Fruit fly (Drosophila melanogaster) whole organism, embryonic: ENCODE measurements around the gene Acn.
A peak's percentile ranks its signal among the peaks of the same experiment; 100 is the strongest.

ENCODE experiments used
- Atf3 ChIP-seq: fragments of 200-800 bp; sonication (Bioruptor generic); optimal IDR thresholded peaks from 3 replicates; lab custom pipeline; 2016; ENCODE audit warnings: missing biosample characterization, missing genetic modification characterization
- Bdp1 ChIP-seq: fragments of 200-800 bp; sonication (Bioruptor generic); optimal IDR thresholded peaks from 3 replicates; lab custom pipeline; 2016; ENCODE audit warnings: missing biosample characterization, missing genetic modification characterization
- Bgb ChIP-seq: fragments of 200-800 bp; sonication (Bioruptor generic); IDR thresholded peaks from 2 replicates; pipeline ENCODE4 v1.3.6; 2022; ENCODE audit warnings: missing biosample characterization, missing genetic modification characterization; ENCODE audit not compliant: partially characterized antibody
- BtbVII ChIP-seq: fragments of 200-800 bp; sonication (Bioruptor generic); optimal IDR thresholded peaks from 3 replicates; lab custom pipeline; 2017; ENCODE audit warnings: missing biosample characterization, mild to moderate bottlenecking, missing genetic modification characterization
- CG10274 ChIP-seq: fragments of 200-800 bp; sonication (Bioruptor generic); optimal IDR thresholded peaks from 3 replicates; lab custom pipeline; 2017; ENCODE audit warnings: missing biosample characterization, mild to moderate bottlenecking, missing genetic modification characterization
- CG10321 ChIP-seq: fragments of 200-800 bp; sonication (Bioruptor generic); IDR thresholded peaks from 2 replicates; pipeline ENCODE4 v1.3.6; 2022; ENCODE audit warnings: missing biosample characterization, missing genetic modification characterization
- CG10462 ChIP-seq: fragments of 200-800 bp; sonication (Bioruptor generic); optimal IDR thresholded peaks from 2 replicates; lab custom pipeline; 2016; ENCODE audit warnings: missing biosample characterization, missing genetic modification characterization
- CG10959 ChIP-seq: fragments of 200-800 bp; sonication (Bioruptor generic); IDR thresholded peaks from 2 replicates; pipeline ENCODE4 v1.3.6; 2022; ENCODE audit warnings: missing biosample characterization, missing genetic modification characterization
- CG11247 ChIP-seq: fragments of 200-800 bp; sonication (Bioruptor generic); IDR thresholded peaks from 2 replicates; pipeline ENCODE4 v1.3.6; 2022; ENCODE audit warnings: missing biosample characterization, missing genetic modification characterization
- CG11560 ChIP-seq: fragments of 200-800 bp; sonication (Bioruptor generic); IDR thresholded peaks from 3 replicates; pipeline ENCODE4 v1.3.6; 2022; ENCODE audit warnings: missing biosample characterization, missing genetic modification characterization
- CG12155 ChIP-seq: fragments of 200-800 bp; sonication (Bioruptor generic); optimal IDR thresholded peaks from 3 replicates; lab custom pipeline; 2016; ENCODE audit warnings: missing biosample characterization, missing genetic modification characterization
- CG1233 ChIP-seq: fragments of 200-800 bp; sonication (Bioruptor generic); optimal IDR thresholded peaks from 4 replicates; lab custom pipeline; 2018; ENCODE audit warnings: missing biosample characterization, mild to moderate bottlenecking, missing genetic modification characterization
- CG13424 ChIP-seq: fragments of 200-800 bp; sonication (Bioruptor generic); optimal IDR thresholded peaks from 2 replicates; lab custom pipeline; 2019; ENCODE audit warnings: missing biosample characterization, mild to moderate bottlenecking, missing genetic modification characterization, moderate library complexity
- CG14050 ChIP-seq: fragments of 200-800 bp; sonication (Bioruptor generic); IDR thresholded peaks from 3 replicates; pipeline ENCODE4 v1.3.6; 2022; ENCODE audit warnings: missing biosample characterization, missing genetic modification characterization
- CG17186 ChIP-seq: fragments of 200-800 bp; sonication (Bioruptor generic); optimal IDR thresholded peaks from 3 replicates; lab custom pipeline; 2017; ENCODE audit warnings: missing biosample characterization, missing genetic modification reagents, missing genetic modification characterization
- CG17385 ChIP-seq: fragments of 200-800 bp; sonication (Bioruptor generic); optimal IDR thresholded peaks from 3 replicates; lab custom pipeline; 2018; ENCODE audit warnings: missing biosample characterization, mild to moderate bottlenecking, missing genetic modification characterization
- CG18262 ChIP-seq: fragments of 200-800 bp; optimal IDR thresholded peaks from 3 replicates; lab custom pipeline; 2019; ENCODE audit warnings: missing biosample characterization, mild to moderate bottlenecking, missing genetic modification characterization, moderate library complexity
- CG2120 ChIP-seq: fragments of 200-800 bp; sonication (Bioruptor generic); optimal IDR thresholded peaks from 3 replicates; lab custom pipeline; 2016; ENCODE audit warnings: missing biosample characterization, missing genetic modification characterization
- CG2875 ChIP-seq: fragments of 200-800 bp; sonication (Bioruptor generic); optimal IDR thresholded peaks from 2 replicates; lab custom pipeline; 2017; ENCODE audit warnings: missing biosample characterization, mild to moderate bottlenecking, missing genetic modification characterization, missing genetic modification reagents
- CG31388 ChIP-seq: fragments of 200-800 bp; sonication (Bioruptor generic); optimal IDR thresholded peaks from 2 replicates; lab custom pipeline; 2016; ENCODE audit warnings: missing biosample characterization, missing genetic modification characterization
- CG33213 ChIP-seq: fragments of 200-800 bp; sonication (Bioruptor generic); optimal IDR thresholded peaks from 3 replicates; lab custom pipeline; 2016; ENCODE audit warnings: missing biosample characterization, missing genetic modification characterization
- CG33557 ChIP-seq: fragments of 200-800 bp; sonication (Bioruptor generic); optimal IDR thresholded peaks from 2 replicates; lab custom pipeline; 2019; ENCODE audit warnings: missing biosample characterization, mild to moderate bottlenecking, missing genetic modification characterization, moderate library complexity
- CG43689 ChIP-seq: fragments of 200-800 bp; sonication (Bioruptor generic); IDR thresholded peaks from 2 replicates; pipeline ENCODE4 v1.3.6; 2022; ENCODE audit warnings: missing biosample characterization, missing genetic modification characterization
- CG7372 ChIP-seq: fragments of 200-800 bp; sonication (Bioruptor generic); IDR thresholded peaks from 2 replicates; pipeline ENCODE4 v1.3.6; 2022; ENCODE audit warnings: missing biosample characterization, missing genetic modification characterization
- CG7987 ChIP-seq: fragments of 200-800 bp; sonication (Bioruptor generic); optimal IDR thresholded peaks from 2 replicates; lab custom pipeline; 2018; ENCODE audit warnings: missing biosample characterization, mild to moderate bottlenecking, missing genetic modification characterization, moderate library complexity
- CrebB ChIP-seq: fragments of 200-800 bp; sonication (Bioruptor generic); optimal IDR thresholded peaks from 3 replicates; lab custom pipeline; 2018; ENCODE audit warnings: missing biosample characterization, mild to moderate bottlenecking, missing genetic modification characterization
- D ChIP-seq, 2 experiments: fragments of 200-800 bp in 1 of 2; fragments of >200 bp in 1 of 2; sonication (Bioruptor generic) in 1 of 2; optimal IDR thresholded peaks; 2 replicates in 1 of 2; 3 replicates in 1 of 2; lab custom pipeline; 2017; ENCODE audit warnings: mild to moderate bottlenecking in 1 of 2, missing biosample characterization in 1 of 2, missing genetic modification characterization in 1 of 2, missing genetic modification reagents in 1 of 2
- Dip2 ChIP-seq: fragments of 200-800 bp; sonication (Bioruptor generic); IDR thresholded peaks from 2 replicates; pipeline ENCODE4 v1.3.6; 2022; ENCODE audit warnings: missing biosample characterization, missing genetic modification characterization
- Ets65A ChIP-seq: fragments of 200-800 bp; sonication (Bioruptor generic); peaks from one replicate; lab custom pipeline; 2016; ENCODE audit warnings: missing biosample characterization, missing genetic modification characterization
- Hey ChIP-seq: fragments of 200-800 bp; sonication (Bioruptor generic); optimal IDR thresholded peaks from 3 replicates; lab custom pipeline; 2018; ENCODE audit warnings: missing biosample characterization, mild to moderate bottlenecking, missing genetic modification characterization
- Nf-YA ChIP-seq: fragments of 200-800 bp; sonication (Bioruptor generic); IDR thresholded peaks from 2 replicates; pipeline ENCODE4 v1.3.6; 2022; ENCODE audit warnings: missing biosample characterization, missing genetic modification characterization
- Sox102F ChIP-seq: fragments of 200-800 bp; sonication (Bioruptor generic); optimal IDR thresholded peaks from 2 replicates; lab custom pipeline; 2018; ENCODE audit warnings: missing biosample characterization, mild to moderate bottlenecking, missing genetic modification characterization, moderate library complexity
- Vsx1 ChIP-seq: fragments of 200-800 bp; sonication (Bioruptor generic); optimal IDR thresholded peaks from 2 replicates; lab custom pipeline; 2017; ENCODE audit warnings: missing biosample characterization, mild to moderate bottlenecking, missing genetic modification characterization, missing genetic modification reagents
- Xrp1 ChIP-seq: fragments of 200-800 bp; sonication (Bioruptor generic); IDR thresholded peaks from 2 replicates; pipeline ENCODE4 v1.3.6; 2022; ENCODE audit warnings: missing biosample characterization, missing genetic modification characterization
- ara ChIP-seq: fragments of 200-800 bp; sonication (Bioruptor generic); IDR thresholded peaks from 2 replicates; pipeline ENCODE4 v1.3.6; 2022; ENCODE audit warnings: missing biosample characterization, missing genetic modification characterization
- az2 ChIP-seq: fragments of 200-800 bp; sonication (Bioruptor generic); optimal IDR thresholded peaks from 3 replicates; lab custom pipeline; 2016; ENCODE audit warnings: missing biosample characterization, missing genetic modification characterization
- bowl ChIP-seq: fragments of 200-800 bp; sonication (Bioruptor generic); IDR thresholded peaks from 2 replicates; pipeline ENCODE4 v1.3.6; 2022; ENCODE audit warnings: missing biosample characterization, missing genetic modification characterization
- cas ChIP-seq: fragments of 200-800 bp; sonication (Bioruptor generic); IDR thresholded peaks from 2 replicates; pipeline ENCODE4 v1.3.6; 2022; ENCODE audit warnings: missing biosample characterization, missing genetic modification characterization
- chinmo ChIP-seq: fragments of 200-800 bp; sonication (Bioruptor generic); IDR thresholded peaks from 4 replicates; pipeline ENCODE4 v1.3.6; 2022; ENCODE audit warnings: missing biosample characterization, missing genetic modification characterization; ENCODE audit not compliant: partially characterized antibody
- en ChIP-seq: fragments of 200-800 bp; sonication (Bioruptor generic); optimal IDR thresholded peaks from 2 replicates; lab custom pipeline; 2016; ENCODE audit warnings: missing biosample characterization, missing genetic modification characterization
- eyg ChIP-seq: fragments of 200-800 bp; sonication (Bioruptor generic); optimal IDR thresholded peaks from 3 replicates; lab custom pipeline; 2016; ENCODE audit warnings: missing biosample characterization, missing genetic modification characterization
- fd102C ChIP-seq: fragments of 200-800 bp; sonication (Bioruptor generic); optimal IDR thresholded peaks from 2 replicates; lab custom pipeline; 2018; ENCODE audit warnings: missing biosample characterization, mild to moderate bottlenecking, missing genetic modification characterization, moderate library complexity
- fru ChIP-seq: fragments of >200 bp; optimal IDR thresholded peaks from 2 replicates; lab custom pipeline; 2017
- grau ChIP-seq: fragments of 200-800 bp; optimal IDR thresholded peaks from 3 replicates; lab custom pipeline; 2019; ENCODE audit warnings: missing biosample characterization, mild to moderate bottlenecking, missing genetic modification characterization, moderate library complexity
- lmd ChIP-seq: fragments of 200-800 bp; sonication (Bioruptor generic); IDR thresholded peaks from 2 replicates; pipeline ENCODE4 v1.3.6; 2022; ENCODE audit warnings: missing biosample characterization, missing genetic modification characterization
- mirr ChIP-seq: fragments of 200-800 bp; sonication (Bioruptor generic); optimal IDR thresholded peaks from 3 replicates; lab custom pipeline; 2018; ENCODE audit warnings: missing biosample characterization, mild to moderate bottlenecking, missing genetic modification characterization
- org-1 ChIP-seq: fragments of 200-800 bp; sonication (Bioruptor generic); optimal IDR thresholded peaks from 2 replicates; lab custom pipeline; 2017; ENCODE audit warnings: missing biosample characterization, missing genetic modification characterization
- pho ChIP-seq: fragments of 200-800 bp; sonication (Bioruptor generic); optimal IDR thresholded peaks from 2 replicates; lab custom pipeline; 2016; ENCODE audit warnings: missing biosample characterization, missing genetic modification characterization
- rib ChIP-seq: fragments of 200-800 bp; sonication (Bioruptor generic); IDR thresholded peaks from 2 replicates; pipeline ENCODE4 v1.3.6; 2022; ENCODE audit warnings: missing biosample characterization, missing genetic modification characterization
- tgo ChIP-seq: fragments of 200-800 bp; sonication (Bioruptor generic); IDR thresholded peaks from 3 replicates; pipeline ENCODE4 v1.3.6; 2022; ENCODE audit warnings: missing biosample characterization, missing genetic modification characterization
- twi ChIP-seq: fragments of 200-800 bp; optimal IDR thresholded peaks from 2 replicates; lab custom pipeline; 2019; ENCODE audit warnings: missing biosample characterization, mild to moderate bottlenecking, missing genetic modification characterization, moderate library complexity

The Acn gene

DNA sequence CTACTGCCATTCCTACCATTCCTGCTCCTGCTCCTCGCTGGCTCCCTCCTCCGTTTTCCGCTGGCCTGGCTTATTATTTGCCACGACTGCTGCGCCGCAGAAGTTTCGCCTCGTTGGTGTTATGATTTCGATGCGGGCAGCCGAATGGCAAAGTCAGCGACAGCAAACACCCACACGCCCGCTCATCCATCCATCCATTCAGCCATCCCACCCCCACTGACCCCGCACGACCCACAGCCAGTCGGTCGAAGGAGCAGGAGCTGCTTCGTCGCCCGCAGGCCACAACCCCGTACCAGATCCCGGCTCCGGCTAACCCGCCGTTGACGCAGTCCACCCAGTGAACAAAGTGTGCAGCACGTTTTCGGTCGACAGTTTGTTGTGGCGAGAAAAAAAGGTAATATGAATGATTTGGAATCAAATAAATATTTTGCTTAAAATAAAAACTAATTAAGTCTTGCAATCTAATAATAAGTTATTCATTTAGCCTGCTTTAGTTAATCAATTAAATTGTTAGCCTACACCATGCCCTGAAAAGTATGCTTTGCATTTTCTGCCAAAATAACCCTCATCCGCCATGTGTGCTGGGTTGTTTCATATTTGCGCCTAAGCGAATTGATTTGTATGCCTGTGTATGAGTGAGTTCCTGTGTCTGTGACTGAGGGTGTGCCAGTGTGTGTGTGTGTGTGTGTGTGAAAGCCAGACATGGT is 18.5 kb upstream of the Acn start (continued):
- TF ChIP-seq Bgb = no peak
- no peak; the same call in 2 of the 3 replicates for TF ChIP-seq tgo
- TF ChIP-seq D (optimal IDR thresholded peaks at IDR 0.05; lab: Kevin White, UChicago) = no peak
- TF ChIP-seq D (GFP tag; optimal IDR thresholded peaks at IDR 0.05; lab: Kevin White, UChicago) = no peak
- TF ChIP-seq az2 (GFP tag; lab: Kevin White, UChicago) = no peak
- TF ChIP-seq CG12155 = peak; percentile 5
- peak; percentile 53 for TF ChIP-seq CG1233 (GFP tag; lab: Kevin White, UChicago)
- TF ChIP-seq Sox102F = peak; percentile 55
- TF ChIP-seq CG2875 = peak; percentile 8
- TF ChIP-seq grau (tag; lab: Kevin White, UChicago) = peak; percentile 75
- TF ChIP-seq Ets65A (GFP tag; lab: Kevin White, UChicago) = peak; percentile 81
- TF ChIP-seq lmd (GFP tag; lab: Robert Waterston, UW) = no peak; the same call in none of the 2 replicates
- no peak for TF ChIP-seq rib
- no peak for TF ChIP-seq fru (lab: Kevin White, UChicago)
- peak; percentile 81 for TF ChIP-seq CG7372
- TF ChIP-seq Nf-YA (GFP tag; lab: Robert Waterston, UW) = no peak
- TF ChIP-seq twi = peak; percentile 10
- TF ChIP-seq CG10274 (GFP tag; lab: Kevin White, UChicago) = no peak
- TF ChIP-seq eyg (GFP tag; lab: Kevin White, UChicago) = peak; percentile 11
- no peak for TF ChIP-seq CG10462
- TF ChIP-seq CG11560 (tag; lab: Robert Waterston, UW) = no peak
- no peak for TF ChIP-seq CG7987
- no peak for TF ChIP-seq CG17186 (GFP tag; lab: Kevin White, UChicago)
- TF ChIP-seq CG31388 (GFP tag; lab: Kevin White, UChicago) = no peak
- no peak for TF ChIP-seq CG43689 (GFP tag; lab: Robert Waterston, UW)
- TF ChIP-seq Vsx1 (GFP tag; lab: Kevin White, UChicago) = no peak
- no peak for TF ChIP-seq CG10321 (GFP tag; lab: Robert Waterston, UW)
- TF ChIP-seq CG13424 (tag; lab: Kevin White, UChicago) = peak; percentile 70
- TF ChIP-seq Bdp1 = no peak
- no peak for TF ChIP-seq CG10959
- peak; percentile 34 for TF ChIP-seq pho (GFP tag; lab: Kevin White, UChicago)
- TF ChIP-seq Atf3 = no peak
- TF ChIP-seq en = no peak
- no peak for TF ChIP-seq cas (GFP tag; lab: Robert Waterston, UW)
- TF ChIP-seq chinmo (GFP tag; lab: Robert Waterston, UW) = no peak
- TF ChIP-seq Hey = no peak
- TF ChIP-seq ara (GFP tag; lab: Robert Waterston, UW) = no peak
- TF ChIP-seq fd102C (GFP tag; lab: Kevin White, UChicago) = no peak
- TF ChIP-seq CG17385 = peak; percentile 56
- TF ChIP-seq org-1 (GFP tag; lab: Kevin White, UChicago) = peak; percentile 65
- TF ChIP-seq bowl (GFP tag; lab: Robert Waterston, UW) = no peak
- no peak for TF ChIP-seq Dip2
- no peak for TF ChIP-seq CG14050 (GFP tag; lab: Robert Waterston, UW)
- peak; percentile 75 for TF ChIP-seq BtbVII (GFP tag; lab: Kevin White, UChicago)
- peak; percentile 51 for TF ChIP-seq CG18262
- peak; percentile 16 for TF ChIP-seq CrebB (tag; lab: Kevin White, UChicago)
- TF ChIP-seq CG33557 (GFP tag; lab: Kevin White, UChicago) = no peak
- TF ChIP-seq mirr (GFP tag; lab: Kevin White, UChicago) = no peak
- TF ChIP-seq CG11247 = no peak
- TF ChIP-seq CG2120 = peak; percentile 73
- TF ChIP-seq Xrp1 (GFP tag; lab: Robert Waterston, UW) = peak; percentile 42; the same call in 1 of the 2 replicates
- TF ChIP-seq CG33213 = no peak
